Worm (Caenorhabditis elegans): ENCODE measurements around the gene sdz-27.

ce11 chrIV:11160707-11161106 lies 26.1 kb upstream of the sdz-27 start, which contains the start of gene C08F8.15:
- no peak for TF ChIP-seq ceh-100 (GFP tag; IDR thresholded peaks at IDR 0.05)
- TF ChIP-seq nhr-179 (tag; optimal IDR thresholded peaks at IDR 0.05) = no peak
- TF ChIP-seq ama-1 (optimal IDR thresholded peaks at IDR 0.05) = no peak
- no peak for TF ChIP-seq ama-1 (GFP tag; optimal IDR thresholded peaks at IDR 0.05)
- no peak for TF ChIP-seq dox-1 (GFP tag; IDR thresholded peaks at IDR 0.05)
- no peak for TF ChIP-seq nfyb-1 (GFP tag; IDR thresholded peaks at IDR 0.05)
- no peak for TF ChIP-seq unc-62 (GFP tag; optimal IDR thresholded peaks at IDR 0.05)
- TF ChIP-seq repo-1 (tag; optimal IDR thresholded peaks at IDR 0.05) = no peak
- TF ChIP-seq egl-44 (GFP tag; IDR thresholded peaks at IDR 0.05) = no peak
- no peak for TF ChIP-seq aptf-3 (GFP tag; IDR thresholded peaks at IDR 0.05)
- no peak for TF ChIP-seq K12H6.12 (tag; optimal IDR thresholded peaks at IDR 0.05)
